Fruit fly (Drosophila melanogaster) Kc167 (cell line): ENCODE data around the gene mRpL4.

Source experiments
- Myc ChIP-seq: fragments of >200 bp; optimal IDR thresholded peaks from 2 replicates; lab custom pipeline; 2017; ENCODE audit warnings: missing external identifiers
- Sin3A ChIP-seq: fragments of >200 bp; optimal IDR thresholded peaks from 2 replicates; lab custom pipeline; 2018; ENCODE audit warnings: missing external identifiers
- insv ChIP-seq: fragments of >200 bp; optimal IDR thresholded peaks from 3 replicates; lab custom pipeline; 2018; ENCODE audit warnings: missing external identifiers
- ttk ChIP-seq: sonication (Bioruptor generic); optimal IDR thresholded peaks from 2 replicates; lab custom pipeline; 2017; ENCODE audit warnings: missing external identifiers

DNA sequence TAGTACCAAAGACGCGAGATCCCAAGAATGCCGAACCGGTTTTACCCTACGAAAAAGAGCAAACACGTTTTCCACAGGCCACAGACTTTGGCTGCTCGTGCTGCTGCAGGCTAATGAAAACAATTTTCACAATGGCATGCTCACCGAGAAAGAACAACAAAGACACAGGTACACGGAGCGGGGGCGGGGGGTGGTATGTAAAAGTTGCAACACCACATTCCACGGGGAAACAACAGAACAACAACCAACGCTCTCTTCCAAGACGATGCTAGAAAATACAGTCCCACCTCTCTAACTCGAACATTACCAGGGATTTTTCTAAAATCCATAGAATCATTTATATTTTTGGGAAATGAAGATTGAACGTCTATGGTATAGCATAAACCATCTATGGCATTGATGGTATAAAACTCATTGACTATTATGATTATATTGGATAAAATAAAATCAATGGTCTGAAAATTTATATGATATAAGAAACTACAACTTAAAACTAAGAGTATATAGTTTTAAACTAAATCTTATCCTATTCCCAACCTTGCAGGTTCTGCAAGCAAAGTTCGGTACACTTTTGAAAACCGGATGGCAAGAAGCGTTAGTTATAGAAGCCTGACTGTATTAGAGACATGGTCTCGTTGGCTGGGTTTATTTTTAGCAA is 47.4 kb downstream of the mRpL4 start:
- TF ChIP-seq ttk = no peak
- TF ChIP-seq Sin3A (lab: Kevin White, UChicago) = no peak
- no peak for TF ChIP-seq Myc
- TF ChIP-seq insv (lab: Kevin White, UChicago) = no peak
